Worm (Caenorhabditis elegans) whole organism, L4 larva: ENCODE data around the gene T19H12.12.

ENCODE experiments used
- R02D3.7 ChIP-seq: fragments of 150-350 bp; sonication (generic microtip); optimal IDR thresholded peaks from 3 replicates; lab custom pipeline; 2014; ENCODE audit warnings: missing biosample characterization, missing genetic modification characterization
- T20F7.1 ChIP-seq: fragments of 200-800 bp; sonication (Bioruptor generic); optimal IDR thresholded peaks from 2 replicates; lab custom pipeline; 2018; ENCODE audit warnings: mild to moderate bottlenecking, missing genetic modification characterization, missing compliant biosample characterization
- fkh-10 ChIP-seq: fragments of 150-350 bp; optimal IDR thresholded peaks from 2 replicates; lab custom pipeline; 2014; ENCODE audit warnings: missing biosample characterization, missing genetic modification reagents, missing genetic modification characterization
- lin-39 ChIP-seq: fragments of 150-350 bp; optimal IDR thresholded peaks from 2 replicates; lab custom pipeline; 2014; ENCODE audit warnings: missing biosample characterization, missing genetic modification reagents, missing genetic modification characterization
- lir-3 ChIP-seq: sonication (generic microtip); optimal IDR thresholded peaks from 2 replicates; lab custom pipeline; 2016; ENCODE audit warnings: mild to moderate bottlenecking, missing genetic modification characterization, missing compliant biosample characterization
- lsy-2 ChIP-seq, 2 experiments: fragments of 150-350 bp in 1 of 2; sonication (generic microtip) in 1 of 2; optimal IDR thresholded peaks; 2 replicates each; lab custom pipeline; 2014 to 2017; ENCODE audit warnings: missing biosample characterization in 2 of 2, missing genetic modification characterization in 2 of 2
- mep-1 ChIP-seq: fragments of 150-350 bp; sonication (generic microtip); optimal IDR thresholded peaks from 3 replicates; lab custom pipeline; 2014; ENCODE audit warnings: missing biosample characterization, missing genetic modification characterization
- nhr-11 ChIP-seq: fragments of 150-350 bp; optimal IDR thresholded peaks from 2 replicates; lab custom pipeline; 2014; ENCODE audit warnings: missing biosample characterization, missing genetic modification characterization
- saeg-2 ChIP-seq: fragments of 200-800 bp; sonication (Bioruptor generic); IDR thresholded peaks from 2 replicates; pipeline ENCODE4 v1.3.6; 2022; ENCODE audit warnings: missing genetic modification reagents, missing genetic modification characterization, missing compliant biosample characterization
- skn-1 ChIP-seq: fragments of 150-350 bp; optimal IDR thresholded peaks from 2 replicates; lab custom pipeline; 2014; ENCODE audit warnings: missing biosample characterization, missing genetic modification characterization
- snpc-4 ChIP-seq: fragments of 150-350 bp; optimal IDR thresholded peaks from 2 replicates; lab custom pipeline; 2014; ENCODE audit warnings: missing biosample characterization, missing genetic modification characterization
- tra-1 ChIP-seq: fragments of 200-800 bp; sonication (Bioruptor generic); IDR thresholded peaks from 2 replicates; pipeline ENCODE4 v1.3.6; 2022; ENCODE audit warnings: missing genetic modification reagents, missing genetic modification characterization, missing compliant biosample characterization

- TF ChIP-seq T20F7.1 (GFP tag; lab: Kevin White, UChicago) (no peak), fkh-10 (GFP tag; lab: Kevin White, UChicago) (no peak), R02D3.7 (tag; lab: Kevin White, UChicago) (no peak), lsy-2 (tag; optimal IDR thresholded peaks at IDR 0.05; lab: Kevin White, UChicago) (no peak), saeg-2 (no peak), nhr-11 (no peak), lir-3 (tag; lab: Kevin White, UChicago) (no peak), tra-1 (GFP tag; lab: Robert Waterston, UW) (no peak), snpc-4 (tag; lab: Kevin White, UChicago) (no peak), mep-1 (tag; lab: Kevin White, UChicago) (no peak), skn-1 (tag; lab: Kevin White, UChicago) (no peak), lin-39 (tag; lab: Kevin White, UChicago) (no peak)
These were observed 48.2 kb downstream of the T19H12.12 start, which contains the start of gene C02E7.10 for ce11 chrV:4932814-4933213.
